Worm (Caenorhabditis elegans) whole organism, L4 larva: ENCODE results near the gene spp-5.

Source experiments
- D1046.2 ChIP-seq: fragments of 200-800 bp; sonication (Bioruptor generic); IDR thresholded peaks from 2 replicates; pipeline ENCODE4 v1.3.6; 2022; ENCODE audit warnings: missing genetic modification characterization, missing compliant biosample characterization
- F49E8.2 ChIP-seq: sonication (generic microtip); optimal IDR thresholded peaks from 2 replicates; lab custom pipeline; 2016; ENCODE audit warnings: missing compliant biosample characterization, mild to moderate bottlenecking, missing genetic modification characterization, borderline replicate concordance
- Y105C5A.15 ChIP-seq: fragments of 200-800 bp; sonication (Bioruptor generic); IDR thresholded peaks from 2 replicates; pipeline ENCODE4 v1.3.6; 2022; ENCODE audit warnings: missing genetic modification characterization, missing compliant biosample characterization
- Y5F2A.4 ChIP-seq: fragments of 200-800 bp; sonication (Bioruptor generic); optimal IDR thresholded peaks from 2 replicates; lab custom pipeline; 2018; ENCODE audit warnings: mild to moderate bottlenecking, missing genetic modification characterization, missing compliant biosample characterization
- Y75B8A.6 ChIP-seq: fragments of 200-800 bp; sonication (Bioruptor generic); IDR thresholded peaks from 2 replicates; pipeline ENCODE4 v1.3.6; 2022; ENCODE audit warnings: missing genetic modification reagents, missing genetic modification characterization, missing compliant biosample characterization
- ZK546.5 ChIP-seq, 2 experiments: sonication (generic microtip); optimal IDR thresholded peaks; 2 replicates each; lab custom pipeline; 2017; ENCODE audit warnings: missing biosample characterization in 2 of 2, missing genetic modification characterization in 2 of 2
- ama-1 ChIP-seq: fragments of 150-350 bp; optimal IDR thresholded peaks from 2 replicates; lab custom pipeline; 2014; ENCODE audit warnings: inconsistent platforms, mixed read lengths
- ceh-62 ChIP-seq: sonication (generic microtip); optimal IDR thresholded peaks from 2 replicates; lab custom pipeline; 2017; ENCODE audit warnings: missing biosample characterization, missing genetic modification characterization
- daf-16 ChIP-seq, 3 experiments: sonication (generic microtip); optimal IDR thresholded peaks; 2 replicates each; lab custom pipeline; 2016 to 2017; ENCODE audit warnings: missing genetic modification characterization in 3 of 3, missing genetic modification reagents in 3 of 3, mild to moderate bottlenecking in 2 of 3, missing compliant biosample characterization in 2 of 3, missing biosample characterization in 1 of 3, moderate library complexity in 1 of 3
- dmd-6 ChIP-seq: fragments of 200-800 bp; sonication (Bioruptor generic); IDR thresholded peaks from 2 replicates; pipeline ENCODE4 v1.3.6; 2022; ENCODE audit warnings: missing genetic modification reagents, missing genetic modification characterization, missing compliant biosample characterization
- dmd-8 ChIP-seq: fragments of 200-800 bp; sonication (Bioruptor generic); IDR thresholded peaks from 2 replicates; pipeline ENCODE4 v1.3.6; 2022; ENCODE audit warnings: missing genetic modification characterization, missing compliant biosample characterization
- dpl-1 ChIP-seq: fragments of 150-350 bp; optimal IDR thresholded peaks from 2 replicates; lab custom pipeline; 2014; ENCODE audit warnings: missing biosample characterization, missing genetic modification reagents, missing genetic modification characterization
- duxl-1 ChIP-seq: sonication (generic microtip); optimal IDR thresholded peaks from 2 replicates; lab custom pipeline; 2016; ENCODE audit warnings: mild to moderate bottlenecking, missing genetic modification characterization, moderate library complexity, missing compliant biosample characterization; ENCODE audit not compliant: poor library complexity
- egl-43 ChIP-seq: fragments of 200-800 bp; sonication (Bioruptor generic); IDR thresholded peaks from 2 replicates; pipeline ENCODE4 v1.3.6; 2022; ENCODE audit warnings: missing genetic modification reagents, missing genetic modification characterization, missing compliant biosample characterization
- fos-1 ChIP-seq: fragments of 150-350 bp; optimal IDR thresholded peaks from 2 replicates; lab custom pipeline; 2014; ENCODE audit warnings: missing biosample characterization, missing genetic modification characterization
- hif-1 ChIP-seq, 2 experiments: sonication (generic microtip); optimal IDR thresholded peaks; 2 replicates each; lab custom pipeline; 2016 to 2017; ENCODE audit warnings: missing compliant biosample characterization in 2 of 2, missing genetic modification characterization in 2 of 2, missing genetic modification reagents in 2 of 2, missing genotype in 2 of 2, mild to moderate bottlenecking in 1 of 2
- hmg-1.1 ChIP-seq: fragments of 200-800 bp; sonication (Bioruptor generic); IDR thresholded peaks from 2 replicates; pipeline ENCODE4 v1.3.6; 2022; ENCODE audit warnings: missing genetic modification reagents, missing genetic modification characterization, missing compliant biosample characterization
- jun-1 ChIP-seq: fragments of 150-350 bp; optimal IDR thresholded peaks from 2 replicates; lab custom pipeline; 2014; ENCODE audit warnings: missing biosample characterization, missing genetic modification reagents, missing genetic modification characterization
- lin-15B ChIP-seq: fragments of 150-350 bp; sonication (generic microtip); optimal IDR thresholded peaks from 3 replicates; lab custom pipeline; 2014; ENCODE audit warnings: missing biosample characterization, missing genetic modification characterization
- lin-29 ChIP-seq: fragments of 200-800 bp; sonication (Bioruptor generic); IDR thresholded peaks from 2 replicates; pipeline ENCODE4 v1.3.6; 2022; ENCODE audit warnings: missing genetic modification reagents, missing genetic modification characterization, missing compliant biosample characterization
- lin-39 ChIP-seq: fragments of 150-350 bp; optimal IDR thresholded peaks from 2 replicates; lab custom pipeline; 2014; ENCODE audit warnings: missing biosample characterization, missing genetic modification reagents, missing genetic modification characterization
- lsy-2 ChIP-seq, 2 experiments: fragments of 150-350 bp in 1 of 2; sonication (generic microtip) in 1 of 2; optimal IDR thresholded peaks; 2 replicates each; lab custom pipeline; 2014 to 2017; ENCODE audit warnings: missing biosample characterization in 2 of 2, missing genetic modification characterization in 2 of 2
- madf-9 ChIP-seq: fragments of 200-800 bp; sonication (Bioruptor generic); conservative IDR thresholded peaks from 2 replicates; pipeline ENCODE4 v1.3.6; 2022; ENCODE audit warnings: missing genetic modification reagents, missing genetic modification characterization, missing compliant biosample characterization
- mdl-1 ChIP-seq, 2 experiments: fragments of 150-350 bp in 1 of 2; sonication (generic microtip) in 1 of 2; optimal IDR thresholded peaks; 2 replicates each; lab custom pipeline; 2014 to 2017; ENCODE audit warnings: missing biosample characterization in 2 of 2, missing genetic modification characterization in 2 of 2
- mdt-29 ChIP-seq: fragments of 200-800 bp; sonication (Bioruptor generic); IDR thresholded peaks from 2 replicates; pipeline ENCODE4 v1.3.6; 2022; ENCODE audit warnings: missing genetic modification reagents, missing genetic modification characterization, missing compliant biosample characterization
- mep-1 ChIP-seq: fragments of 150-350 bp; sonication (generic microtip); optimal IDR thresholded peaks from 3 replicates; lab custom pipeline; 2014; ENCODE audit warnings: missing biosample characterization, missing genetic modification characterization
- nhr-11 ChIP-seq: fragments of 150-350 bp; optimal IDR thresholded peaks from 2 replicates; lab custom pipeline; 2014; ENCODE audit warnings: missing biosample characterization, missing genetic modification characterization
- nhr-111 ChIP-seq: fragments of 200-800 bp; sonication (Bioruptor generic); optimal IDR thresholded peaks from 2 replicates; lab custom pipeline; 2018; ENCODE audit warnings: mild to moderate bottlenecking, missing genetic modification characterization, missing compliant biosample characterization
- nhr-41 ChIP-seq: fragments of 200-800 bp; sonication (Bioruptor generic); IDR thresholded peaks from 2 replicates; pipeline ENCODE4 v1.3.6; 2022; ENCODE audit warnings: missing genetic modification reagents, missing genetic modification characterization, missing compliant biosample characterization
- nhr-42 ChIP-seq: fragments of 200-800 bp; sonication (Bioruptor generic); IDR thresholded peaks from 2 replicates; pipeline ENCODE4 v1.3.6; 2022; ENCODE audit warnings: missing genetic modification characterization, missing compliant biosample characterization
- nhr-6 ChIP-seq: fragments of 150-350 bp; optimal IDR thresholded peaks from 2 replicates; lab custom pipeline; 2014; ENCODE audit warnings: missing biosample characterization, missing genetic modification characterization
- nhr-76 ChIP-seq: fragments of 150-350 bp; optimal IDR thresholded peaks from 2 replicates; lab custom pipeline; 2014; ENCODE audit warnings: missing biosample characterization, missing genetic modification characterization
- nhr-77 ChIP-seq: fragments of 150-350 bp; optimal IDR thresholded peaks from 2 replicates; lab custom pipeline; 2014; ENCODE audit warnings: missing biosample characterization, missing genetic modification characterization
- pha-4 ChIP-seq, 2 experiments: fragments of 150-350 bp in 1 of 2; fragments of 200-800 bp in 1 of 2; sonication (Bioruptor generic) in 1 of 2; IDR thresholded peaks in 1 of 2; optimal IDR thresholded peaks in 1 of 2; 2 replicates each; pipeline versions ENCODE4 v1.3.6 to Lab custom; 2014 to 2022; ENCODE audit warnings: missing genetic modification characterization in 2 of 2, missing genetic modification reagents in 2 of 2, missing biosample characterization in 1 of 2, missing compliant biosample characterization in 1 of 2
- php-3 ChIP-seq: fragments of 200-800 bp; sonication (Bioruptor generic); IDR thresholded peaks from 2 replicates; pipeline ENCODE4 v1.3.6; 2022; ENCODE audit warnings: missing genetic modification reagents, missing genetic modification characterization, missing compliant biosample characterization
- saeg-2 ChIP-seq: fragments of 200-800 bp; sonication (Bioruptor generic); IDR thresholded peaks from 2 replicates; pipeline ENCODE4 v1.3.6; 2022; ENCODE audit warnings: missing genetic modification reagents, missing genetic modification characterization, missing compliant biosample characterization
- snpc-1.2 ChIP-seq: fragments of 200-800 bp; sonication (Bioruptor generic); IDR thresholded peaks from 2 replicates; pipeline ENCODE4 v1.3.6; 2022; ENCODE audit warnings: missing genetic modification reagents, missing genetic modification characterization, missing compliant biosample characterization
- snpc-4 ChIP-seq: fragments of 150-350 bp; optimal IDR thresholded peaks from 2 replicates; lab custom pipeline; 2014; ENCODE audit warnings: missing biosample characterization, missing genetic modification characterization
- spr-1 ChIP-seq: sonication (generic microtip); optimal IDR thresholded peaks from 2 replicates; lab custom pipeline; 2016; ENCODE audit warnings: mild to moderate bottlenecking, missing genetic modification characterization, missing compliant biosample characterization
- spr-3 ChIP-seq: fragments of 200-800 bp; sonication (Bioruptor generic); optimal IDR thresholded peaks from 2 replicates; lab custom pipeline; 2018; ENCODE audit warnings: mild to moderate bottlenecking, missing genetic modification characterization, missing compliant biosample characterization
- tag-97 ChIP-seq: fragments of 200-800 bp; sonication (Bioruptor generic); IDR thresholded peaks from 2 replicates; pipeline ENCODE4 v1.3.6; 2022; ENCODE audit warnings: missing genetic modification characterization, missing compliant biosample characterization
- tra-1 ChIP-seq: fragments of 200-800 bp; sonication (Bioruptor generic); IDR thresholded peaks from 2 replicates; pipeline ENCODE4 v1.3.6; 2022; ENCODE audit warnings: missing genetic modification reagents, missing genetic modification characterization, missing compliant biosample characterization
- unc-130 ChIP-seq: sonication (generic microtip); optimal IDR thresholded peaks from 2 replicates; lab custom pipeline; 2016; ENCODE audit warnings: missing genetic modification reagents, missing genetic modification characterization, missing compliant biosample characterization
- unc-62 ChIP-seq, 3 experiments: fragments of 150-350 bp in 1 of 3; sonication (generic microtip); optimal IDR thresholded peaks in 2 of 3; peaks in 1 of 3; 1 replicate in 1 of 3; 2 replicates in 2 of 3; lab custom pipeline; 2014 to 2017; ENCODE audit warnings: missing biosample characterization in 3 of 3, missing genetic modification characterization in 3 of 3, missing genetic modification reagents in 3 of 3, missing genotype in 1 of 3
- zag-1 ChIP-seq: fragments of 150-350 bp; optimal IDR thresholded peaks from 2 replicates; lab custom pipeline; 2014; ENCODE audit warnings: missing biosample characterization, missing genetic modification characterization
- zfp-2 ChIP-seq: sonication (generic microtip); optimal IDR thresholded peaks from 2 replicates; lab custom pipeline; 2016; ENCODE audit warnings: mild to moderate bottlenecking, missing genetic modification characterization, missing compliant biosample characterization
- zip-11 ChIP-seq: fragments of 200-800 bp; sonication (Bioruptor generic); IDR thresholded peaks from 2 replicates; pipeline ENCODE4 v1.3.6; 2022; ENCODE audit warnings: missing genetic modification characterization, missing compliant biosample characterization
- zip-2 ChIP-seq: fragments of 150-350 bp; optimal IDR thresholded peaks from 2 replicates; lab custom pipeline; 2014; ENCODE audit warnings: missing biosample characterization, missing genetic modification characterization
- ztf-11 ChIP-seq: fragments of 150-350 bp; optimal IDR thresholded peaks from 2 replicates; lab custom pipeline; 2014; ENCODE audit warnings: missing biosample characterization, missing genetic modification characterization

The spp-5 gene

DNA sequence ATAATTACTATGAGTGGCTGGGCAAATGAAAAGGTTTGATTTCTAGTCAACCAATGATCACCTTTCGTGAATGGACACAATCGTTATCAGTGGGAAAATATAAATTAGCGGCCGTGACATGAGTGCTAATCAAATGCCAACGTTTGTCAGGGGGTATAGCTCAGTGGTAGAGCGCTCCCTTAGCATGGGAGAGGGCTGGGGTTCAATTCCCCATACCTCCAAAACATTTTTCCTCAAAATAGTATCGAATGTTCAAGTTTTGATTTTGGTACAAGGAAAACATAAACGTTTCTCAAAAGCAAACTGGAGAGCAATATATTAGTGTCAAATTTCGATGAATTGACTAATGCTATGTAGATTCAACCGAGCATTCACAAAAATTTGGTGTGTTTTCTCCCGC lies 3.5 kb upstream of the spp-5 start:
- peak; percentile 45; the same call in 1 of the 2 replicates for TF ChIP-seq hmg-1.1 (GFP tag; lab: Robert Waterston, UW)
- 0 out of 2 replicates have a peak, but pooled peaks have one; percentile 58 for TF ChIP-seq Y75B8A.6 (GFP tag; lab: Robert Waterston, UW)
- TF ChIP-seq dpl-1 (GFP tag; lab: Kevin White, UChicago), result no peak
- TF ChIP-seq mdl-1 (tag; optimal IDR thresholded peaks at IDR 0.05; lab: Kevin White, UChicago), result no peak
- peak; percentile 34 for TF ChIP-seq Y5F2A.4
- 0 out of 2 replicates have a peak, but pooled peaks have one; percentile 63 for TF ChIP-seq zip-11
- TF ChIP-seq unc-62 (GFP tag; optimal IDR thresholded peaks at IDR 0.05 in 1 of 2; lab: Kevin White, UChicago), result no peak
- TF ChIP-seq unc-62 (tag; optimal IDR thresholded peaks at IDR 0.05; lab: Kevin White, UChicago), result no peak
- TF ChIP-seq tra-1 (GFP tag; lab: Robert Waterston, UW), result 0 out of 2 replicates have a peak, but pooled peaks have one; percentile 51
- peak in 1 of 2 experiments; percentile 6 for TF ChIP-seq lsy-2 (tag; optimal IDR thresholded peaks at IDR 0.05; lab: Kevin White, UChicago)
- TF ChIP-seq ama-1, result no peak
- TF ChIP-seq mdt-29, result no peak
- TF ChIP-seq php-3 (GFP tag; lab: Robert Waterston, UW), result peak; percentile 61; the same call in 1 of the 2 replicates
- TF ChIP-seq nhr-76 (tag; lab: Kevin White, UChicago), result no peak
- peak; percentile 47; the same call in 1 of the 2 replicates for TF ChIP-seq madf-9 (GFP tag; lab: Robert Waterston, UW)
- no peak for TF ChIP-seq zfp-2 (tag; lab: Kevin White, UChicago)
- no peak for TF ChIP-seq nhr-77 (tag; lab: Kevin White, UChicago)
- TF ChIP-seq lin-29 (GFP tag; lab: Robert Waterston, UW), result no peak
- TF ChIP-seq ceh-62, result no peak
- TF ChIP-seq Y105C5A.15 (GFP tag; lab: Robert Waterston, UW), result peak; percentile 82; the same call in 1 of the 2 replicates
- no peak for TF ChIP-seq jun-1 (tag; lab: Kevin White, UChicago)
- TF ChIP-seq F49E8.2 (tag; lab: Kevin White, UChicago), result peak; percentile 47
- peak; percentile 46 for TF ChIP-seq nhr-6
- peak; percentile 54 for TF ChIP-seq mep-1
- no peak for TF ChIP-seq lin-15B (tag; lab: Kevin White, UChicago)
- no peak for TF ChIP-seq snpc-4 (tag; lab: Kevin White, UChicago)
- TF ChIP-seq snpc-1.2, result peak; percentile 86
- peak; percentile 60; the same call in 1 of the 2 replicates for TF ChIP-seq nhr-42 (GFP tag; lab: Robert Waterston, UW)
- peak; percentile 20 for TF ChIP-seq duxl-1 (tag; lab: Kevin White, UChicago)
- peak; percentile 2 for TF ChIP-seq zip-2 (tag; lab: Kevin White, UChicago)
- TF ChIP-seq unc-130 (GFP tag; lab: Kevin White, UChicago), result no peak
- TF ChIP-seq dmd-8 (GFP tag; lab: Robert Waterston, UW), result peak; percentile 87
- TF ChIP-seq lin-39, result no peak
- TF ChIP-seq spr-3, result no peak
- TF ChIP-seq D1046.2 (GFP tag; lab: Robert Waterston, UW), result peak; percentile 64; the same call in 1 of the 2 replicates
- peak; percentile 39; the same call in 1 of the 2 replicates for TF ChIP-seq nhr-41 (GFP tag; lab: Robert Waterston, UW)
- no peak for TF ChIP-seq tag-97 (GFP tag; lab: Robert Waterston, UW)
- peak; percentile 68 for TF ChIP-seq dmd-6
- no peak for TF ChIP-seq nhr-11 (tag; lab: Kevin White, UChicago)
- no peak for TF ChIP-seq zag-1 (tag; lab: Kevin White, UChicago)
- no peak for TF ChIP-seq fos-1 (tag; lab: Kevin White, UChicago)
- no peak for TF ChIP-seq ztf-11
- peak in 1 of 2 experiments; percentile 83 for TF ChIP-seq daf-16 (GFP tag; optimal IDR thresholded peaks at IDR 0.05; lab: Kevin White, UChicago)
- TF ChIP-seq daf-16 (tag; optimal IDR thresholded peaks at IDR 0.05; lab: Kevin White, UChicago), result peak; percentile 71
- 0 out of 2 replicates have a peak, but pooled peaks have one; percentile 27 for TF ChIP-seq saeg-2
- peak; percentile 87; the same call in 1 of the 2 replicates for TF ChIP-seq pha-4 (GFP tag; IDR thresholded peaks at IDR 0.05; lab: Robert Waterston, UW)
- TF ChIP-seq pha-4 (tag; optimal IDR thresholded peaks at IDR 0.05; lab: Kevin White, UChicago), result no peak
- peak; percentile 72 for TF ChIP-seq nhr-111 (GFP tag; lab: Kevin White, UChicago)
- peak in 1 of 2 experiments; percentile 13 for TF ChIP-seq hif-1 (tag; optimal IDR thresholded peaks at IDR 0.05; lab: Kevin White, UChicago)
- no peak for TF ChIP-seq egl-43 (GFP tag; lab: Robert Waterston, UW)
- no peak for TF ChIP-seq ZK546.5 (tag; optimal IDR thresholded peaks at IDR 0.05; lab: Kevin White, UChicago)
- TF ChIP-seq spr-1, result peak; percentile 42
